Worm (Caenorhabditis elegans): ENCODE data around the gene srsx-14.

ce11 chrIV:5632536-5632935, 5.6 kb upstream of the srsx-14 start:
- no peak for TF ChIP-seq C17E4.6 (GFP tag; IDR thresholded peaks at IDR 0.05)
- TF ChIP-seq F57C9.4 (tag; optimal IDR thresholded peaks at IDR 0.05): no peak
- no peak for TF ChIP-seq B0336.3 (GFP tag; IDR thresholded peaks at IDR 0.05)
